Worm (Caenorhabditis elegans) whole organism, young adult: ENCODE data around the gene T27E7.9.

ENCODE experiments used
- F57C9.4 ChIP-seq: sonication (generic microtip); optimal IDR thresholded peaks from 2 replicates; lab custom pipeline; 2017; ENCODE audit warnings: mild to moderate bottlenecking, missing genetic modification characterization, missing compliant biosample characterization
- ZK185.1 ChIP-seq: sonication (generic microtip); optimal IDR thresholded peaks from 2 replicates; lab custom pipeline; 2016; ENCODE audit warnings: mild to moderate bottlenecking, missing genetic modification characterization, missing compliant biosample characterization; ENCODE audit not compliant: poor library complexity, severe bottlenecking
- ama-1 ChIP-seq, 3 experiments: fragments of 150-350 bp in 1 of 3; sonication (generic microtip) in 2 of 3; optimal IDR thresholded peaks; 2 replicates each; lab custom pipeline; 2014 to 2018; ENCODE audit warnings: missing biosample characterization in 2 of 3, missing genetic modification characterization in 2 of 3, missing genetic modification reagents in 2 of 3
- athp-1 ChIP-seq: sonication (generic microtip); optimal IDR thresholded peaks from 2 replicates; lab custom pipeline; 2017; ENCODE audit warnings: mild to moderate bottlenecking, missing genetic modification characterization, missing compliant biosample characterization
- attf-6 ChIP-seq: fragments of 200-800 bp; sonication (Bioruptor generic); IDR thresholded peaks from 2 replicates; pipeline ENCODE4 v1.3.6; 2022; ENCODE audit warnings: missing genetic modification reagents, missing genetic modification characterization, missing compliant biosample characterization
- cebp-2 ChIP-seq: fragments of 200-800 bp; sonication (Bioruptor generic); IDR thresholded peaks from 2 replicates; pipeline ENCODE4 v1.3.6; 2022; ENCODE audit warnings: missing genetic modification characterization, missing compliant biosample characterization
- dpff-1 ChIP-seq: sonication (generic microtip); optimal IDR thresholded peaks from 2 replicates; lab custom pipeline; 2017; ENCODE audit warnings: mild to moderate bottlenecking, missing genetic modification characterization, missing compliant biosample characterization
- lsy-27 ChIP-seq: sonication (generic microtip); optimal IDR thresholded peaks from 2 replicates; lab custom pipeline; 2017; ENCODE audit warnings: missing genetic modification characterization, mild to moderate bottlenecking, missing compliant biosample characterization, antibody characterized with exemption, missing genotype, borderline replicate concordance; ENCODE audit not compliant: insufficient read depth
- madf-3 ChIP-seq: fragments of 200-800 bp; sonication (Bioruptor generic); IDR thresholded peaks from 2 replicates; pipeline ENCODE4 v1.3.6; 2022; ENCODE audit warnings: missing genetic modification reagents, missing genetic modification characterization, missing compliant biosample characterization
- mxl-1 ChIP-seq: sonication (generic microtip); optimal IDR thresholded peaks from 2 replicates; lab custom pipeline; 2016; ENCODE audit warnings: missing genetic modification characterization, missing compliant biosample characterization
- nfyb-1 ChIP-seq: fragments of 200-800 bp; sonication (Bioruptor generic); IDR thresholded peaks from 2 replicates; pipeline ENCODE4 v1.3.6; 2022; ENCODE audit warnings: missing genetic modification reagents, missing genetic modification characterization, missing compliant biosample characterization
- nhr-80 ChIP-seq: sonication (generic microtip); optimal IDR thresholded peaks from 2 replicates; lab custom pipeline; 2016; ENCODE audit warnings: missing genetic modification characterization, missing compliant biosample characterization
- tlf-1 ChIP-seq: fragments of 200-800 bp; sonication (Bioruptor generic); optimal IDR thresholded peaks from 2 replicates; lab custom pipeline; 2018; ENCODE audit warnings: mild to moderate bottlenecking, missing genetic modification characterization, missing compliant biosample characterization
- unc-62 ChIP-seq: fragments of 150-350 bp; optimal IDR thresholded peaks from 2 replicates; lab custom pipeline; 2014; ENCODE audit warnings: missing biosample characterization, missing genetic modification reagents, missing genetic modification characterization

DNA sequence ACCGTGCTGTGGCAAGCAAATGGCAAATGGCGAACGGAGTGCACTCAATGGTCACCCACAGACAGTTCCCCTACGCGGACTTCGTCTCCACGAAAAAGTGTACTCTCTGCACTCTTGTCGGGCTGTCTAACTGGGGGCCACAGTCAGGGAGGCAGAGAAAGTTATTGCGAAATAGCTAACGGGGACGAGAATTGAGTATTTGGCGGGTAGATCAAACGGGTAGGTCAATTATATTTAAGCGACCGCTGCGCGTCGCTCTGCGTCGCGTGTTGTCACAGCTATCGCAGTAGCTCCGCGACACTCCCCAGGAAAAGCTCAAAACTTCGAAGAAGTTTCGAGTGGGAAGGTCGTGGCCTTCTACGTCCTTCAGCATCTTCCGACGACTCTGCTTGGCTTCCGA, 16.8 kb downstream of the T27E7.9 start:
- TF ChIP-seq athp-1 (tag; lab: Kevin White, UChicago), result no peak
- TF ChIP-seq lsy-27 (tag; lab: Kevin White, UChicago), result no peak
- TF ChIP-seq tlf-1 (GFP tag; lab: Kevin White, UChicago), result no peak
- peak; percentile 68; the same call in 1 of the 2 replicates for TF ChIP-seq cebp-2 (GFP tag; lab: Robert Waterston, UW)
- TF ChIP-seq madf-3 (GFP tag; lab: Robert Waterston, UW), result no peak
- TF ChIP-seq mxl-1 (tag; lab: Kevin White, UChicago), result no peak
- TF ChIP-seq dpff-1 (tag; lab: Kevin White, UChicago), result no peak
- TF ChIP-seq unc-62 (GFP tag; lab: Kevin White, UChicago), result no peak
- no peak for TF ChIP-seq F57C9.4 (tag; lab: Kevin White, UChicago)
- TF ChIP-seq ama-1 (optimal IDR thresholded peaks at IDR 0.05; lab: Kevin White, UChicago), result no peak
- TF ChIP-seq ama-1 (GFP tag; optimal IDR thresholded peaks at IDR 0.05; lab: Kevin White, UChicago), result no peak
- no peak for TF ChIP-seq nfyb-1 (GFP tag; lab: Robert Waterston, UW)
- TF ChIP-seq nhr-80 (tag; lab: Kevin White, UChicago), result no peak
- TF ChIP-seq attf-6 (GFP tag; lab: Robert Waterston, UW), result 0 out of 2 replicates have a peak, but pooled peaks have one; percentile 46
- TF ChIP-seq ZK185.1 (tag; lab: Kevin White, UChicago), result no peak
